Worm (Caenorhabditis elegans): ENCODE data around the gene sss-1.
A peak's percentile ranks its signal among the peaks of the same experiment; 100 is the strongest.

Gene sss-1

DNA sequence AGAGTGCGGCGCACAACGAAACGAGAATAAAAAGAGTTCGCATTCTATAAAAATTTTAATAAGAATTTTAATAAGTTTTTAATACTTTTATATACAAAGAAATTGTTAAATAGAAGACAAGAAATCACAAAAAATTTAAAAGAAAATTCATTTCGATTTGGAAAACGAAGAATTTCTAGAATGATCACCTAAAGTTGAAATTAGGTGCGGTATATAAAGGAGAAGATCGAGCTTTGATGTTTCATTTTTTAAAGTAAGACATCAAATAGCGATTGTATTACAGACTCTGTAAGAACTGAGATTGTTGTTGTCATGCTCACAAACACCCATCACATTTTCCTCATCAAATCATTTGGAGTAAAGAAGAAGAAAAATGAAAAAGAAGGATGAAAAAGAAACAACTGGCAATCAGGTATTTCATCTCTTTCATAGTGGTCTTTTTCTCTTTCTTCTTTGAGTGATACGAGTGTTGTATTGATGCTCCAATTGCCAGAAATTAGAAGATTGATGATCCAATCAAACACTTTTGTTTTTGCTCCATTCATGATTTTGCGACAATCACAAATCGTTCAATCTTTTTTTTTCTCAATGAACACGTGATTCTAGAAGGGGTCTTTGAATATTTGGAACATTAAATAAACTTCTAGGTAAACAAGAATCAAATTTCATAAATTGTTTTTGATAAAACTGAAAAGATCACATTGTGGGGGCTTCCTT lies 34.8 kb upstream of the sss-1 start, which contains the start of gene dur-1 (continued):
- TF ChIP-seq spr-1 (tag; optimal IDR thresholded peaks at IDR 0.05), result no peak

DNA sequence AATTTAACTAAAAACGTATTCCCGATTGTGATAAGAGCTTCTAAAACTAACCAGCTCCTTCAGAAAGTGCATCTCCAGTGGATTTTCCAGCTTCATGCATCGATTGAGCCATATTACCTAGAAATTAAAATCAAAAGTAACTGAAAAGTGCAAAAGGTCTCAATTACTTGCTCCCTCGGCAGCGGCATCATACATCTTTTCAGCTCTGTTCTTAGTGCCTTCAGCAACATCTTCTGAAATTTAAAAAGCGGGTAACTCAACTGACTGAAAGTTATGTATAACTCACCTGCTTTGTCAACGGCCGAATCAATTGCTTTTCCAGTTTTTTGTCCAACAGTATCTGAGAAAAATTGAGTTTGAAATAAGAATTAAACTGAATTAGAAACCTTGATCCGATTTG lies 30.9 kb upstream of the sss-1 start:
- TF ChIP-seq jun-1 (tag; optimal IDR thresholded peaks at IDR 0.05) (no peak), unc-62 (GFP tag; optimal IDR thresholded peaks at IDR 0.05 in 1 of 2) (peak in 1 of 2 experiments; percentile 96), unc-62 (tag; optimal IDR thresholded peaks at IDR 0.05) (no peak)

DNA sequence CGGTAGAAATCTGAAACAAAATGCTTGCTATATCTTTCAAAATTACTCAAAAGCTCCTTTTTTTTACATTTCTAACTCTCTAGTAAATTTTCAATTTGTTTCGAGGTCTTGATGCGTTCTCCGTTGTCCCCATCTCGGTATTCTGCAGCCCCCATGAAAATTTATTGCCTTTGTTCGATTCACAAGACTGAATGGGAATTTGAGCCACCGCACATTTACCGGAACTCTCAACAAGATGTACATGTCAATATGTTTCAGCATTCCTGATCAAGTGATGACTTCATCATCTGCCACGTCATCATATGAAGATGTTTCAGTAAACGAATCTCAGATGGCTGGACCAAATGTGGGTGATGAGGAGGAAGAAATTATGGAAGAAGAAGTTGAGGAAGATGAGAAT lies 26.9 kb upstream of the sss-1 start:
- TF ChIP-seq aha-1 (tag) (peak; percentile 94), ces-1 (GFP tag; optimal IDR thresholded peaks at IDR 0.05) (no peak), ceh-28 (tag; optimal IDR thresholded peaks at IDR 0.05) (no peak), gei-8 (GFP tag; optimal IDR thresholded peaks at IDR 0.05) (no peak), lin-1 (GFP tag; IDR thresholded peaks at IDR 0.05) (no peak), unc-39 (tag; optimal IDR thresholded peaks at IDR 0.05) (no peak), pqm-1 (tag; optimal IDR thresholded peaks at IDR 0.05) (no peak), Y48G9A.11 (GFP tag; IDR thresholded peaks at IDR 0.05) (no peak), F10B5.3 (tag; optimal IDR thresholded peaks at IDR 0.05) (no peak), unc-62 (GFP tag; optimal IDR thresholded peaks at IDR 0.05 in 1 of 2) (peak in 1 of 2 experiments; percentile 82), unc-62 (tag; optimal IDR thresholded peaks at IDR 0.05) (no peak), snpc-1.2 (GFP tag; IDR thresholded peaks at IDR 0.05) (no peak), saeg-2 (GFP tag; IDR thresholded peaks at IDR 0.05) (no peak)

DNA sequence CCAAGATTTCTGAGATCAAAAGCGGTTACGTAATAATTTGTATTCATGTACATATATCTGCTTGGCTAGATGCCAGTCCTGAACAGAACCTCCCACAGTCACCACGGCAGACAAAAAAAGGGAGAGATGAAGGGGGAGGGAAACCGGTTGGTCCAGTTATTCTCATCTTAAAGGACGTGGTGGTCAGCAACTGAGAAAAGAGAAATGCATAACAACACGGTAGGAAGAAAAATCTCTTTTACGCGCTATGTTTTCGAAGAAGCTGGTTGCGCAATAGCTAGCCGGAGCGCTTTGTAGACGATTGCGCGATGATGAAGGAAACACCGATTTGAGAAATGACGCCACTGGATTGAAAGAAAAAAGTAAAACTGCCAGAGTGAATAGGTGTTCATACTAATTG lies 24.5 kb upstream of the sss-1 start:
- TF ChIP-seq fos-1 (tag; optimal IDR thresholded peaks at IDR 0.05) (no peak), hlh-11 (tag; optimal IDR thresholded peaks at IDR 0.05) (peak; percentile 37), mxl-3 (GFP tag; optimal IDR thresholded peaks at IDR 0.05) (peak; percentile 46), php-3 (GFP tag; IDR thresholded peaks at IDR 0.05) (no peak), snpc-4 (tag; optimal IDR thresholded peaks at IDR 0.05) (no peak), Y105C5A.15 (GFP tag; IDR thresholded peaks at IDR 0.05) (no peak), sdz-12 (GFP tag; optimal IDR thresholded peaks at IDR 0.05) (no peak), tag-97 (GFP tag; IDR thresholded peaks at IDR 0.05) (no peak), mdl-1 (tag; optimal IDR thresholded peaks at IDR 0.05) (peak in 1 of 2 experiments; percentile 7), nhr-28 (tag; optimal IDR thresholded peaks at IDR 0.05) (peak; percentile 1)

DNA sequence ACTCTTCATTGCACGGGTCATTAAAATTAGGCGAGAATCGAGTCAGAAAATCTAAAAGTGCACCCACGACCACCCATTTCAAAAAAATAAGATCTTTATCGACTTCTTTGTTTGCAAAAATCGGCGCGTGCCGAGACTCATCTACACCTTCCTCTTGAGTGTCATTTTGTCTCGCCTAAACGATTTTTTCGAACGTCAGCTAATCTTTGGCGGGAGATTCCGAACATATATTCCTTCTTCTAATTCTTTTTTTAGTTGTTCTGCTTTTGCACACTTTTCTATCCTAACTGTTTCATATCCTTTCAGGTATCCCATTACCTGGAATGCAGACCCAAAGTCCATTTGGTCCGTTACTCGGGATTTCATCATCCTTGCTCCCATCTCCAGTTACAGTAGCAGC lies 22.7 kb upstream of the sss-1 start, which contains the start of gene bed-3:
TSS of gene bed-3 (plus strand) at position 301 of the 400 bp plus-strand sequence.
- TF ChIP-seq egl-27 (tag; optimal IDR thresholded peaks at IDR 0.05), result no peak
- TF ChIP-seq spr-1 (tag; optimal IDR thresholded peaks at IDR 0.05), result no peak
- no peak for TF ChIP-seq nhr-48 (tag; optimal IDR thresholded peaks at IDR 0.05)
- no peak for TF ChIP-seq mxl-2 (GFP tag; conservative IDR thresholded peaks at IDR 0.05)
- TF ChIP-seq T20F7.1 (GFP tag; optimal IDR thresholded peaks at IDR 0.05), result no peak
- TF ChIP-seq lin-39 (tag; optimal IDR thresholded peaks at IDR 0.05), result no peak
- TF ChIP-seq ZK337.2 (GFP tag; IDR thresholded peaks at IDR 0.05), result no peak
- TF ChIP-seq Y48G9A.11 (GFP tag; IDR thresholded peaks at IDR 0.05), result no peak
- no peak for TF ChIP-seq R02D3.7 (tag; optimal IDR thresholded peaks at IDR 0.05)
- TF ChIP-seq duxl-1 (tag; optimal IDR thresholded peaks at IDR 0.05; ENCODE audit: poor library complexity), result no peak
- TF ChIP-seq unc-62 (GFP tag; optimal IDR thresholded peaks at IDR 0.05 in 1 of 2), result no peak
- TF ChIP-seq unc-62 (tag; optimal IDR thresholded peaks at IDR 0.05), result no peak
- TF ChIP-seq dmd-8 (GFP tag; IDR thresholded peaks at IDR 0.05), result no peak
- no peak for TF ChIP-seq nhr-10 (tag; optimal IDR thresholded peaks at IDR 0.05)

Measured in whole organism, L4 larva.